Fruit fly (Drosophila melanogaster) whole organism, wandering third instar larva: ENCODE data around the gene CG5043.

Experiments used
- Abd-B ChIP-seq: fragments of >200 bp; optimal IDR thresholded peaks from 2 replicates; lab custom pipeline; 2017; ENCODE audit warnings: missing biosample characterization, missing genetic modification characterization
- CG9705 ChIP-seq: fragments of 200-800 bp; sonication (Bioruptor generic); optimal IDR thresholded peaks from 2 replicates; lab custom pipeline; 2018; ENCODE audit warnings: missing biosample characterization, mild to moderate bottlenecking, missing genetic modification characterization
- CrebA ChIP-seq: fragments of 200-800 bp; sonication (Bioruptor generic); optimal IDR thresholded peaks from 2 replicates; lab custom pipeline; 2016; ENCODE audit warnings: missing biosample characterization, mild to moderate bottlenecking, missing genetic modification characterization, borderline replicate concordance
- Dfd ChIP-seq: fragments of >200 bp; optimal IDR thresholded peaks from 2 replicates; lab custom pipeline; 2017; ENCODE audit warnings: missing biosample characterization, missing genetic modification characterization
- Dif ChIP-seq: fragments of 200-275, 200-300 bp; sonication (Bioruptor generic); optimal IDR thresholded peaks from 2 replicates; lab custom pipeline; 2018; ENCODE audit warnings: missing biosample characterization, missing genetic modification characterization; ENCODE audit not compliant: partially characterized antibody
- GATAd ChIP-seq: sonication (Bioruptor generic); optimal IDR thresholded peaks from 2 replicates; lab custom pipeline; 2016; ENCODE audit warnings: missing biosample characterization, missing genetic modification characterization
- HLH106 ChIP-seq: fragments of 200-800 bp; optimal IDR thresholded peaks from 3 replicates; lab custom pipeline; 2019; ENCODE audit warnings: missing biosample characterization, mild to moderate bottlenecking, missing genetic modification characterization, moderate library complexity
- Hnf4 ChIP-seq: fragments of 200-800 bp; sonication (Bioruptor generic); optimal IDR thresholded peaks from 2 replicates; lab custom pipeline; 2016; ENCODE audit warnings: missing biosample characterization, mild to moderate bottlenecking, missing genetic modification characterization
- Hr78 ChIP-seq: fragments of >200 bp; optimal IDR thresholded peaks from 2 replicates; lab custom pipeline; 2017; ENCODE audit warnings: missing biosample characterization, missing genetic modification characterization
- Hr83 ChIP-seq: fragments of 200-300 bp; sonication (Bioruptor generic); optimal IDR thresholded peaks from 2 replicates; lab custom pipeline; 2016; ENCODE audit warnings: missing biosample characterization, mild to moderate bottlenecking, missing genetic modification characterization, moderate library complexity; ENCODE audit not compliant: poor library complexity, severe bottlenecking
- Jra ChIP-seq: sonication (Bioruptor generic); optimal IDR thresholded peaks from 2 replicates; lab custom pipeline; 2016; ENCODE audit warnings: missing biosample characterization, missing genetic modification characterization
- Mio ChIP-seq: sonication (Bioruptor generic); optimal IDR thresholded peaks from 2 replicates; lab custom pipeline; 2016; ENCODE audit warnings: missing biosample characterization, missing genetic modification characterization
- N ChIP-seq: fragments of >200 bp; optimal IDR thresholded peaks from 2 replicates; lab custom pipeline; 2018; ENCODE audit warnings: missing biosample characterization, missing external identifiers, missing genetic modification characterization
- OdsH ChIP-seq: fragments of 200-800 bp; sonication (Bioruptor generic); optimal IDR thresholded peaks from 2 replicates; lab custom pipeline; 2016; ENCODE audit warnings: missing biosample characterization, mild to moderate bottlenecking, missing genetic modification characterization
- Rel ChIP-seq, 2 experiments: fragments of 200-800 bp; sonication (Bioruptor generic) in 1 of 2; optimal IDR thresholded peaks; 2 replicates in 1 of 2; 3 replicates in 1 of 2; lab custom pipeline; 2016 to 2019; ENCODE audit warnings: mild to moderate bottlenecking in 2 of 2, missing biosample characterization in 2 of 2, missing genetic modification characterization in 2 of 2, moderate library complexity in 1 of 2
- Sp1 ChIP-seq: fragments of 200-800 bp; sonication (Bioruptor generic); optimal IDR thresholded peaks from 3 replicates; lab custom pipeline; 2019; ENCODE audit warnings: missing biosample characterization, mild to moderate bottlenecking, missing genetic modification characterization, moderate library complexity
- Vsx2 ChIP-seq: fragments of 200-300, 225-300 bp; sonication (Bioruptor generic); optimal IDR thresholded peaks from 2 replicates; lab custom pipeline; 2018; ENCODE audit warnings: missing biosample characterization, missing genetic modification characterization; ENCODE audit not compliant: partially characterized antibody
- br ChIP-seq: fragments of 200-800 bp; sonication (Bioruptor generic); optimal IDR thresholded peaks from 2 replicates; lab custom pipeline; 2016; ENCODE audit warnings: missing biosample characterization, missing genetic modification characterization
- brk ChIP-seq: fragments of 200-800 bp; sonication (Bioruptor generic); optimal IDR thresholded peaks from 2 replicates; lab custom pipeline; 2016; ENCODE audit warnings: missing biosample characterization, mild to moderate bottlenecking, missing genetic modification characterization
- dl ChIP-seq, 2 experiments: fragments of 175-275, 200-275 bp in 1 of 2; fragments of 200-275 bp in 1 of 2; sonication (Bioruptor generic); optimal IDR thresholded peaks; lab custom pipeline; 2018; ENCODE audit warnings: mild to moderate bottlenecking in 2 of 2, missing biosample characterization in 2 of 2, missing genetic modification characterization in 2 of 2, moderate library complexity in 2 of 2; ENCODE audit not compliant: partially characterized antibody in 2 of 2, insufficient read depth in 1 of 2
- dsf ChIP-seq: sonication (Bioruptor generic); optimal IDR thresholded peaks from 2 replicates; lab custom pipeline; 2016; ENCODE audit warnings: missing biosample characterization, missing genetic modification characterization, borderline replicate concordance
- ey ChIP-seq: fragments of 200-800 bp; sonication (Bioruptor generic); optimal IDR thresholded peaks from 2 replicates; lab custom pipeline; 2016; ENCODE audit warnings: missing biosample characterization, missing genetic modification characterization
- foxo ChIP-seq, 2 experiments: fragments of 200-800 bp; sonication (Bioruptor generic); optimal IDR thresholded peaks; 2 replicates in 1 of 2; 3 replicates in 1 of 2; lab custom pipeline; 2016 to 2017; ENCODE audit warnings: missing biosample characterization in 2 of 2, missing genetic modification characterization in 2 of 2
- fru ChIP-seq: fragments of 200-800 bp; sonication (Bioruptor generic); optimal IDR thresholded peaks from 3 replicates; lab custom pipeline; 2016; ENCODE audit warnings: missing biosample characterization, mild to moderate bottlenecking, missing genetic modification characterization
- h ChIP-seq: fragments of 200-800 bp; sonication (Bioruptor generic); optimal IDR thresholded peaks from 3 replicates; lab custom pipeline; 2016; ENCODE audit warnings: missing biosample characterization, mild to moderate bottlenecking, missing genetic modification characterization
- jim ChIP-seq: fragments of 175-275, 200-325 bp; sonication (Bioruptor generic); optimal IDR thresholded peaks from 2 replicates; lab custom pipeline; 2016; ENCODE audit warnings: missing biosample characterization, mild to moderate bottlenecking, missing genetic modification characterization
- lola ChIP-seq: fragments of >200 bp; optimal IDR thresholded peaks from 2 replicates; lab custom pipeline; 2017; ENCODE audit warnings: missing biosample characterization, missing genetic modification characterization
- pan ChIP-seq: fragments of >200 bp; optimal IDR thresholded peaks from 2 replicates; lab custom pipeline; 2017
- psq ChIP-seq: fragments of 200-800 bp; sonication (Bioruptor generic); optimal IDR thresholded peaks from 3 replicates; lab custom pipeline; 2017; ENCODE audit warnings: missing biosample characterization, mild to moderate bottlenecking, missing genetic modification characterization, moderate library complexity
- rgr ChIP-seq: fragments of 200-800 bp; sonication (Bioruptor generic); optimal IDR thresholded peaks from 3 replicates; lab custom pipeline; 2016; ENCODE audit warnings: missing biosample characterization, mild to moderate bottlenecking, missing genetic modification characterization
- sv ChIP-seq: fragments of 200-800 bp; sonication (Bioruptor generic); optimal IDR thresholded peaks from 3 replicates; lab custom pipeline; 2016; ENCODE audit warnings: missing biosample characterization, missing genetic modification characterization
- tai ChIP-seq: sonication (Bioruptor generic); optimal IDR thresholded peaks from 2 replicates; lab custom pipeline; 2016; ENCODE audit warnings: missing biosample characterization, missing genetic modification characterization
- usp ChIP-seq: fragments of >200 bp; optimal IDR thresholded peaks from 2 replicates; lab custom pipeline; 2017; ENCODE audit warnings: missing biosample characterization, missing genetic modification characterization
- woc ChIP-seq: sonication (Bioruptor generic); optimal IDR thresholded peaks from 2 replicates; lab custom pipeline; 2016; ENCODE audit warnings: missing biosample characterization, mild to moderate bottlenecking, missing genetic modification characterization

CG5043 gene

DNA sequence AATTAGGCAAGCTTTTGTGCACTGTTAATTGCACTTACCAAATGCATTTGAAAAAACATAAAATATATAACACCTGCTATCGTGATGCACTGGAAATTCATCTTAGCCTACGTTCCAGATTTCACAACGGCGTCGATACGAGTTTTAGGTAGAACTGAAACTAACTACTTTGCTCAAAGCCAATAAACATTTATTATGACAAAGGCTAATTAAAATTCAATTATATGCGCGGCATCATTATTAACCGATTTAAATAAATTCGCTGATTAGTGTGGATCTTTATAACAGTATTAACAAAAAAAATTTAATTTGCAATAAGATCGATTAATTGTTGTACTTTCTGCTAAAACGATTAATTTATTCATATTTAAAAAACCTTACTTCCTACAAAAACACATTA, 2.8 kb downstream of the CG5043 start, which contains the start of gene CG33928:
CG33928 (minus strand) TSS at position 101 of the 400 bp plus-strand sequence.
- TF ChIP-seq OdsH (GFP tag; lab: Kevin White, UChicago) (no peak), woc (GFP tag; lab: Kevin White, UChicago) (no peak), usp (GFP tag; lab: Kevin White, UChicago) (no peak), lola (GFP tag; lab: Kevin White, UChicago) (no peak), Mio (no peak), brk (GFP tag; lab: Kevin White, UChicago) (no peak), dl (GFP tag; optimal IDR thresholded peaks at IDR 0.05; lab: Kevin White, UChicago; ENCODE audit: insufficient read depth in 1 of 2, partially characterized antibody in 2 of 2) (no peak), dsf (no peak)

DNA sequence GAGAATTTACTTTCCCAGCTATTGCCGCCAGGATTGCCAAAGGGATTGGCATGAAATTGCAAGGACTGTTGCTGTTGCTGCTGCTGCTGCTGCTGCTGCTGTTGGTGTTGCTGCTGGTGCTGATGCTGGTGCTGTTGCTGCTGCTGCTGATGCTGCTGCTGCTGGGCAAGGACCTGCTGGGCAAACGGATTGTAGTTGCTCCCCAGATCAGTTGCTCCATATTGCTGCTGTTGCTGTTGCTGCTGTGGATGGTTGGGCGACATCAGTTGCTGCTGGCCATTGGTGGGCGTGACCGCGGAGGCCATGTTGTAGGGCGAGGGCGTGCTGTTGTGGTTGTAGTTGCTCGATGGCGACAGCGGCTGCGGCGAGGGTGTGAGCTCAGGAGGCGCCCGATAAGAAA, 3.9 kb downstream of the CG5043 start:
- TF ChIP-seq Dfd (GFP tag; lab: Kevin White, UChicago) (peak; percentile 95), CrebA (no peak), N (GFP tag; lab: Kevin White, UChicago) (no peak), usp (GFP tag; lab: Kevin White, UChicago) (no peak), Sp1 (no peak)

DNA sequence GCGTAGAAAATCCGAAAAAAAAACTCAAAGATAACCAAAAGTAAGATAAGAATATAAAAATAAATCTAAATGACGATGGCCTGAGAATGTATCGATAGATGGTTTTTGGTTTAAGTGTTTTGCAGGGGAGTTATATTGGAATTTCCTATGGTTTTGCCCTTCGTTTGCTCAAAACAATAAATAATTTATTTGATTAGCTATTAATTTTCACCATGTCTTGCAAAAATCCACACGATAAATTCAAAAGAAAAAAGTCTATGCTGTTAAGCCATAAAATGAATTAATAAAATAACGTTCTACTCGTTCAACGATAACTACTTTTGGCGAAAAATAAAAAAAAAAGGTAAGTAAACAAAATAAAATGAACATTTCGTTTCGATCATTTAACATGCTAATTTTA, 13.4 kb downstream of the CG5043 start:
- TF ChIP-seq CrebA = no peak
- no peak for TF ChIP-seq Abd-B (GFP tag; lab: Kevin White, UChicago)
- no peak for TF ChIP-seq foxo (GFP tag; optimal IDR thresholded peaks at IDR 0.05; lab: Kevin White, UChicago)
- TF ChIP-seq Hr78 (GFP tag; lab: Kevin White, UChicago) = no peak
- TF ChIP-seq rgr (GFP tag; lab: Kevin White, UChicago) = no peak
- TF ChIP-seq Dfd (GFP tag; lab: Kevin White, UChicago) = no peak

DNA sequence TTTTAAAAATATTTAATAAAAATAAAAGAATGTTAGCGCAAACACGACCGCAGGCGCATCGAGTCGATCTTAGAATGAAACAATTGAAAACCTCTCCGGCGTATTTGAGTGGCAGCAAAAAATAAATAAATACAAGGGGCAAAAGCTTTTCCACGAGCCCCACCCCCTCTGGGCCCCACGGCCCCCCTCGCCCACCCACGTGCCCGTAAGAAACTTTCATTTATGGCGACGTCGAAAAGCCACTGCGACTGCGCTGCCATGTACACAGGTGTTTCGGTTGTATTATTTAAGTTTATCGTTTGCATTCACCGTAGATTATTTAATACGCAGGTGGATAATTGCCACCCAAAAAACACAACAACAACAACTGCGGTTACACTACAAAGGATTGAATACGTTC, 14.8 kb downstream of the CG5043 start:
- no peak for TF ChIP-seq ey (GFP tag; lab: Kevin White, UChicago)
- TF ChIP-seq dl (GFP tag; optimal IDR thresholded peaks at IDR 0.05; lab: Kevin White, UChicago; ENCODE audit: insufficient read depth in 1 of 2, partially characterized antibody in 2 of 2) = peak in 1 of 2 experiments; percentile 36
- TF ChIP-seq pan (lab: Kevin White, UChicago) = no peak
- peak; percentile 46 for TF ChIP-seq Hr83 (GFP tag; lab: Kevin White, UChicago)
- TF ChIP-seq CrebA = no peak
- TF ChIP-seq Rel (GFP tag; optimal IDR thresholded peaks at IDR 0.05; lab: Kevin White, UChicago) = no peak
- peak; percentile 20 for TF ChIP-seq Rel (tag; optimal IDR thresholded peaks at IDR 0.05; lab: Kevin White, UChicago)
- TF ChIP-seq CG9705 = no peak
- TF ChIP-seq Dif (GFP tag; lab: Kevin White, UChicago) = peak; percentile 26
- no peak for TF ChIP-seq GATAd
- no peak for TF ChIP-seq tai
- peak; percentile 11 for TF ChIP-seq rgr (GFP tag; lab: Kevin White, UChicago)
- no peak for TF ChIP-seq jim
- TF ChIP-seq Jra = no peak
- no peak for TF ChIP-seq Hr78 (GFP tag; lab: Kevin White, UChicago)
- no peak for TF ChIP-seq HLH106 (tag; lab: Kevin White, UChicago)
- TF ChIP-seq dsf = no peak
- no peak for TF ChIP-seq fru (GFP tag; lab: Kevin White, UChicago)
- TF ChIP-seq br = no peak
- TF ChIP-seq foxo (GFP tag; optimal IDR thresholded peaks at IDR 0.05; lab: Kevin White, UChicago) = no peak
- no peak for TF ChIP-seq brk (GFP tag; lab: Kevin White, UChicago)
- peak; percentile 66 for TF ChIP-seq Dfd (GFP tag; lab: Kevin White, UChicago)
- no peak for TF ChIP-seq h
- no peak for TF ChIP-seq Abd-B (GFP tag; lab: Kevin White, UChicago)

DNA sequence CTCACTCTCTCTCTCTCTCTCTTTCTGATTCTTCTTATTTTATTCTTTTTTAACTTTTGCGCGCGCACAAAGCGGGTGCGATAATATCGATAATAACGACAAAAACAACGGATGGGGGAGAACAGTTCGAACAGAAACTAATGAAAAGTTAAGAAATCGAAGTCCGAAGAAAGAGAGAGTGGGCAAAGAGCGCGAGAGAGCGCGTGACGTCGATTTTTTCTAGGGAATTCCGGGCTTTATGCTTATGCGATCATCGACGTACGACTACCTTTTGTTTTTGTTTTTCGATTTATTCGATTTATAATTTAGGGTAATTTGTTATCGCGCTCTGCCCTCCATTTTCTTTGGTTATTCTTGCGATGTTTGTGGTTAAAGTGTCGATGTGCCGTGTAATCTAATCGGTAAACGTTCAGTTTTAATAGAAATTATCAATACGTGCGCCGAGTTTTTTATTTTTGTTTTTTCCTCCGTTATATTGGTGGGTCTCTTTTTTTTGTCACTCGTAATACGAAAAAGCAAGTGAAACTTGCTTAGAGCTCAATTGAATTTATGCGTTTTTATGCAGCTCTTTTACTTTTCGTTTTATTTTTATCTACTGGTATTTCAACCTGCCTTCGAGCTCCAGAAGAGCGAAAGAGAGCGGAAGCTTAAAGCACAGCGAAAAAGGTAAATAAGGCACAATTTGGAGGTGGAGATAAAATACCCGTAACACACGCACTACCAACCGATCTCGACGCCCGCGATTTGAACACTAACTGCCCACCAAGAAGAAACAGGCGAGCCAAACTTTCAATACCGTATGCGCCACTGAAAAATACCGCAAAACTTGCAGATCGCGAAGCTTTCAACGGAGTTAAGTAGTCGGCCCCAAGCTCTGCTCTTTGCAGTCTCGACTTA, 16.2 kb downstream of the CG5043 start, which contains the start of gene dl:
dl (minus strand) TSS at position 757 of the 897 bp plus-strand sequence.
- no peak for TF ChIP-seq Hnf4 (GFP tag; lab: Kevin White, UChicago)
- peak; percentile 44 for TF ChIP-seq Hr83 (GFP tag; lab: Kevin White, UChicago)
- peak; percentile 7 for TF ChIP-seq brk (GFP tag; lab: Kevin White, UChicago)
- TF ChIP-seq Mio = no peak
- TF ChIP-seq tai = peak; percentile 44
- TF ChIP-seq sv (GFP tag; lab: Kevin White, UChicago) = no peak
- TF ChIP-seq psq = peak; percentile 52
- TF ChIP-seq rgr (GFP tag; lab: Kevin White, UChicago) = no peak
- TF ChIP-seq h = peak; percentile 83
- no peak for TF ChIP-seq Abd-B (GFP tag; lab: Kevin White, UChicago)
- no peak for TF ChIP-seq Jra
- peak; percentile 38 for TF ChIP-seq ey (GFP tag; lab: Kevin White, UChicago)
- no peak for TF ChIP-seq lola (GFP tag; lab: Kevin White, UChicago)
- TF ChIP-seq dl (GFP tag; optimal IDR thresholded peaks at IDR 0.05; lab: Kevin White, UChicago; ENCODE audit: insufficient read depth in 1 of 2, partially characterized antibody in 2 of 2) = peak; percentile 85
- no peak for TF ChIP-seq Hr78 (GFP tag; lab: Kevin White, UChicago)
- peak; percentile 19 for TF ChIP-seq Vsx2 (GFP tag; lab: Kevin White, UChicago)
- peak; percentile 88 for TF ChIP-seq Dif (GFP tag; lab: Kevin White, UChicago)
- no peak for TF ChIP-seq usp (GFP tag; lab: Kevin White, UChicago)
- TF ChIP-seq pan (lab: Kevin White, UChicago) = no peak
- TF ChIP-seq Sp1 = peak; percentile 11
- TF ChIP-seq woc (GFP tag; lab: Kevin White, UChicago) = peak; percentile 45
- TF ChIP-seq foxo (GFP tag; optimal IDR thresholded peaks at IDR 0.05; lab: Kevin White, UChicago) = peak in 1 of 2 experiments; percentile 47
- no peak for TF ChIP-seq HLH106 (tag; lab: Kevin White, UChicago)
- peak; percentile 19 for TF ChIP-seq OdsH (GFP tag; lab: Kevin White, UChicago)
- no peak for TF ChIP-seq dsf
- no peak for TF ChIP-seq Rel (GFP tag; optimal IDR thresholded peaks at IDR 0.05; lab: Kevin White, UChicago)
- TF ChIP-seq Rel (tag; optimal IDR thresholded peaks at IDR 0.05; lab: Kevin White, UChicago) = peak; percentile 67
- TF ChIP-seq Dfd (GFP tag; lab: Kevin White, UChicago) = no peak
